Worm (Caenorhabditis elegans): ENCODE results near the gene F17C8.6.

The F17C8.6 gene

ce11 chrIII:4754001-4754561 is 8.2 kb upstream of the F17C8.6 start, which contains the start of the genes rps-0 and rbg-3 (continued):
- TF ChIP-seq egl-44 (GFP tag; IDR thresholded peaks at IDR 0.05) (no peak), bed-2 (GFP tag; IDR thresholded peaks at IDR 0.05) (no peak), pha-4 (tag; optimal IDR thresholded peaks at IDR 0.05) (peak; percentile 84), lin-35 (GFP tag; optimal IDR thresholded peaks at IDR 0.05) (peak in 2 of 3 experiments; percentile 64 to 92), dpff-1 (tag; optimal IDR thresholded peaks at IDR 0.05) (no peak), ztf-26 (tag; optimal IDR thresholded peaks at IDR 0.05) (peak; percentile 20), somi-1 (GFP tag; optimal IDR thresholded peaks at IDR 0.05) (peak; percentile 24), sdz-38 (tag; optimal IDR thresholded peaks at IDR 0.05) (no peak), Y95B8A.8 (GFP tag; IDR thresholded peaks at IDR 0.05) (0 out of 2 replicates have a peak, but pooled peaks have one; percentile 30), K11D2.4 (GFP tag; IDR thresholded peaks at IDR 0.05) (peak; percentile 76), lin-40 (tag; optimal IDR thresholded peaks at IDR 0.05) (peak; percentile 85), sptf-2 (GFP tag; optimal IDR thresholded peaks at IDR 0.05) (no peak), dox-1 (GFP tag; IDR thresholded peaks at IDR 0.05) (peak; percentile 87), die-1 (tag; optimal IDR thresholded peaks at IDR 0.05) (no peak), him-1 (tag; optimal IDR thresholded peaks at IDR 0.05) (peak; percentile 40), snpc-1.1 (tag; optimal IDR thresholded peaks at IDR 0.05; ENCODE audit: insufficient read depth) (peak; percentile 13), B0035.1 (tag; optimal IDR thresholded peaks at IDR 0.05) (no peak), F10E7.11 (tag; optimal IDR thresholded peaks at IDR 0.05) (no peak), B0261.1 (tag; optimal IDR thresholded peaks at IDR 0.05) (no peak), F55B11.4 (tag; optimal IDR thresholded peaks at IDR 0.05; ENCODE audit: borderline replicate concordance, insufficient read depth) (no peak), hmg-20 (GFP tag; IDR thresholded peaks at IDR 0.05) (no peak), ekl-4 (GFP tag; IDR thresholded peaks at IDR 0.05) (peak; percentile 41), attf-5 (GFP tag; optimal IDR thresholded peaks at IDR 0.05) (peak; percentile 93), nhr-80 (tag; optimal IDR thresholded peaks at IDR 0.05) (peak; percentile 37), rec-8 (tag; optimal IDR thresholded peaks at IDR 0.05) (no peak), nfya-2 (GFP tag; IDR thresholded peaks at IDR 0.05) (no peak), ceh-91 (GFP tag; IDR thresholded peaks at IDR 0.05) (peak; percentile 81), akir-1 (GFP tag; optimal IDR thresholded peaks at IDR 0.05) (no peak), F57C9.4 (tag; optimal IDR thresholded peaks at IDR 0.05) (no peak), xnd-1 (tag; optimal IDR thresholded peaks at IDR 0.05) (peak; percentile 20), K12H6.12 (tag; optimal IDR thresholded peaks at IDR 0.05) (peak; percentile 49), atf-7 (tag; optimal IDR thresholded peaks at IDR 0.05) (no peak), F49E8.2 (tag; optimal IDR thresholded peaks at IDR 0.05; ENCODE audit: insufficient read depth) (peak; percentile 74), sea-2 (GFP tag; IDR thresholded peaks at IDR 0.05) (no peak), F37B4.10 (GFP tag; IDR thresholded peaks at IDR 0.05) (no peak), unc-62 (GFP tag; optimal IDR thresholded peaks at IDR 0.05) (no peak), hrde-1 (tag; optimal IDR thresholded peaks at IDR 0.05; ENCODE audit: borderline replicate concordance) (no peak), D2030.7 (GFP tag; IDR thresholded peaks at IDR 0.05) (peak; percentile 79), ets-4 (GFP tag; optimal IDR thresholded peaks at IDR 0.05) (no peak), Y79H2A.3 (GFP tag; conservative IDR thresholded peaks at IDR 0.05) (no peak), efl-1 (GFP tag; optimal IDR thresholded peaks at IDR 0.05) (peak; percentile 62), attf-6 (GFP tag; IDR thresholded peaks at IDR 0.05) (no peak), rpc-1 (optimal IDR thresholded peaks at IDR 0.05) (no peak), rpc-1 (tag; optimal IDR thresholded peaks at IDR 0.05) (no peak), madf-8 (GFP tag; conservative IDR thresholded peaks at IDR 0.05) (peak; percentile 42), hmg-1.2 (GFP tag; IDR thresholded peaks at IDR 0.05) (peak; percentile 89), zim-3 (tag; optimal IDR thresholded peaks at IDR 0.05) (no peak), ztf-25 (GFP tag; IDR thresholded peaks at IDR 0.05) (no peak), repo-1 (tag; optimal IDR thresholded peaks at IDR 0.05) (no peak)
